Fruit fly (Drosophila melanogaster) whole organism, pupa: ENCODE results near the gene Crz.

Source experiments
- CG32121 ChIP-seq: fragments of 200-800 bp; sonication (Bioruptor generic); IDR thresholded peaks from 2 replicates; pipeline ENCODE4 v1.3.6; 2022; ENCODE audit warnings: missing biosample characterization, missing genetic modification characterization
- CG8301 ChIP-seq: fragments of 200-800 bp; sonication (Bioruptor generic); optimal IDR thresholded peaks from 2 replicates; lab custom pipeline; 2018; ENCODE audit warnings: missing biosample characterization, mild to moderate bottlenecking, missing genetic modification characterization
- CG9948 ChIP-seq: fragments of 200-800 bp; sonication (Bioruptor generic); optimal IDR thresholded peaks from 2 replicates; lab custom pipeline; 2018; ENCODE audit warnings: missing biosample characterization, mild to moderate bottlenecking, missing genetic modification characterization, moderate library complexity
- Pif1A ChIP-seq: fragments of 200-800 bp; sonication (Bioruptor generic); optimal IDR thresholded peaks from 3 replicates; lab custom pipeline; 2016; ENCODE audit warnings: missing biosample characterization, missing genetic modification characterization
- Snoo ChIP-seq: fragments of 200-800 bp; sonication (Bioruptor generic); optimal IDR thresholded peaks from 3 replicates; lab custom pipeline; 2017; ENCODE audit warnings: missing biosample characterization, mild to moderate bottlenecking, missing genetic modification characterization, inconsistent platforms
- rn ChIP-seq: fragments of 200-800 bp; sonication (Bioruptor generic); IDR thresholded peaks from 2 replicates; pipeline ENCODE4 v1.3.6; 2022; ENCODE audit warnings: missing biosample characterization, missing genetic modification characterization

DNA sequence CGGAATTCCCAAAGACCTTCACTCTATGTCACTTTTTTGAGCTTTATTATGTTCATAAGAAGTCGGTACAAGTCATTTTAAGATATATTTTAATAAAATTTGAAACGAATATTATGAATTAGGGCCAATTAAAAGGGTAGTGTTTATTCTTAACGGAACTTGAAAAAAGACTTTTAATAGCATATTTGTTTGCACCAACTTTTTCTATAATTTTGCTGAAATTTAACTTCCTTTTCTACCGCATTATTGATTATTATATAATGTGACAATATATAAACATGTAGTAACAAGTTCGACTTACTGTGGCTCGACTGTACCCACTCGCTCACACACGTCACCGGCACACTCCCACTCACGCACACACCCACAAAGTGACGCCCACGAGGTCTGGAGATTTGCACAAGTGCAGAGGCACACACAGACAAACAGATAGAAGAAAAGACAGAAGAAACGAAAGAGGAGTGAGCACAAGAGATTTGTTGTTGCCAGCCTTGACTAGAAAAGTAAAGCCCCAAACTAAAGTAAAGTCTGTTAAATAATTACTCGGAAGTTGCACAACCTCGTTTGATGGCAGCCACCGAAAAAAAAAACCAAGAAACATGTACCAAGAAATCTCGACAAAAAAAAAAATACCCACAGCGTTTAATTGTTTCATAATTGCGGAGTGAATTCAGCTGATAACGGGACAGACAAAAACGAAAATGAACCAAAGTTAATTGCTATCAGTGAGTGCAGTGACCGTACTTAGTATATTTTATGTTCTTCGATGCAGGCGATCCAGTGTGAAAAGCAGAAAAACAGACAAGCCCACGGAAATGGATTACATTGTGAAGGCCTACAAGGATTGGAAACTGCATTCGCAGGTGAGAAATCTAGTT lies 24.5 kb upstream of the Crz start:
- TF ChIP-seq CG32121 (GFP tag; lab: Robert Waterston, UW) = peak; percentile 52
- TF ChIP-seq Pif1A (GFP tag; lab: Kevin White, UChicago) = no peak
- peak; percentile 50 for TF ChIP-seq CG8301 (tag; lab: Kevin White, UChicago)
- no peak for TF ChIP-seq rn (GFP tag; lab: Robert Waterston, UW)
- peak; percentile 42 for TF ChIP-seq CG9948 (tag; lab: Kevin White, UChicago)
- TF ChIP-seq Snoo (tag; lab: Kevin White, UChicago) = peak; percentile 3
